Worm (Caenorhabditis elegans): ENCODE data around the gene Y37E11AL.3.

Gene Y37E11AL.3

DNA sequence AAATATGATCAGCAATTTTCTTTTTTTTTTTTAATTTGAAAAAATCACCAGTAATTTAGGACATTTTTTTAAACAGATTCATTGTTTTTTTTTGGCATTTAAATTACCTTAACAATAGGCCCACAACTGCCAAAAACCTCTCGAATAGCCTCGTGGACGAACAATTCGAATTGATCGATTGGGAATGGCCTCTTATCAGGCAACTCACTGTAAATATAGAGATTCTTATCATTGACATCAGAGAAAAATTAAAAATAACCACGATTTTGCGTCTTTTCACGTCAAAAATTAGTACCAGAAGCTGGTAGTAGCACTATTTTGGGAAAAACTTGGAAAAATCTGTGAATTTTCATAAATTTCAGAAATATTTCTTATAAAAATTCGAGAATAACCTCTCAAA lies 27.2 kb downstream of the Y37E11AL.3 start:
- TF ChIP-seq him-1 (tag; optimal IDR thresholded peaks at IDR 0.05) (no peak), W03F9.2 (tag; optimal IDR thresholded peaks at IDR 0.05) (no peak), dao-5 (tag; optimal IDR thresholded peaks at IDR 0.05) (no peak)

- TF ChIP-seq him-1 (tag; optimal IDR thresholded peaks at IDR 0.05) (no peak), W03F9.2 (tag; optimal IDR thresholded peaks at IDR 0.05) (no peak), dao-5 (tag; optimal IDR thresholded peaks at IDR 0.05) (no peak)
These were observed 28.0 kb downstream of the Y37E11AL.3 start, which contains the start of gene Y37E11AM.4 for ce11 chrIV:3722690-3723089. Y37E11AM.4 (minus strand) TSS chrIV:3722790.

DNA sequence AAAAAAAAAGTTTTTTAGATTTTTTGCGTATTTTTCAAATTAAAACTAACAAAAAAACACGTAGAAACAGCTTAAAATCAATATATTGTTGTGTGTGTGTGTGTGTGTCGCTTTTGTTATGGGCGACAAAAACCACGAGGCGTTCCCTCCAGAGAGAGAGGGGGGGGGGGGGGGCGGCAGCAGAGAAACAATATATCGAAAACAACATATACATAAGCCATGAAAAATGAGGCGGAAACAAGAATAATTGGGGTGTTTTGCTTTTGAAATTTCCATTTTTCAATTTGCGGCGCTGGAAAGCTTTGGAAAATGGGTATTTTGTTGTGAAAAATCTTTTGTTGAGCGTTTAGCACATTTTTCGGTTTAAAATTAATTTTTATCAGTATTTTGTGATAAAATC lies 30.6 kb downstream of the Y37E11AL.3 start, which contains the start of gene Y37E11AM.2:
Gene Y37E11AM.2 (minus strand): TSS at position 101 of the 400 bp plus-strand sequence.
- TF ChIP-seq him-1 (tag; optimal IDR thresholded peaks at IDR 0.05) = no peak

DNA sequence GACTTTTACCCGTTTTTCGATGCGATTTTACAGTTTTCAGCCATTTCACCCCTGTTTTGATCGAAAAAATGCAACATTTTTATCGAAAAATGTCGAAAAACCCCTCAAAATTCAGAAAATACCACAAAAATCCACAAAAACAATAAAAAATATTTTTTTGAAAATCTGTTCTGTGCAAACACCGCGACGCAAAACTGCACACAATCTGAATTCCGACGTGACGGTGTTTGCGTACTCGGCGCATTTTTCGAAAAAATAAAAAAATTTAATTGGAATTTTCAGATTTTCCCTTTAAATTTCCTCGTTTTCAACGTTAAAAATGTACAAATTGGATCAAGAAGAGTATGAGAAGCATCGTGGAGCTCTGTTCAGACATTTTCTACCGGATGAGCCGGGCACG lies 31.1 kb downstream of the Y37E11AL.3 start, which contains the start of gene smgl-2:
Gene smgl-2 (plus strand): TSS at position 320 of the 400 bp plus-strand sequence.
- TF ChIP-seq W03F9.2 (tag; optimal IDR thresholded peaks at IDR 0.05) = peak; percentile 83
- no peak for TF ChIP-seq him-1 (tag; optimal IDR thresholded peaks at IDR 0.05)
- no peak for TF ChIP-seq dao-5 (tag; optimal IDR thresholded peaks at IDR 0.05)

- no peak for TF ChIP-seq him-1 (tag; optimal IDR thresholded peaks at IDR 0.05)
- no peak for TF ChIP-seq dao-5 (tag; optimal IDR thresholded peaks at IDR 0.05)
- TF ChIP-seq W03F9.2 (tag; optimal IDR thresholded peaks at IDR 0.05) = no peak
These were observed 36.7 kb downstream of the Y37E11AL.3 start for ce11 chrIV:3731430-3731829.

- no peak for TF ChIP-seq dao-5 (tag; optimal IDR thresholded peaks at IDR 0.05)
- TF ChIP-seq W03F9.2 (tag; optimal IDR thresholded peaks at IDR 0.05) = no peak
- no peak for TF ChIP-seq him-1 (tag; optimal IDR thresholded peaks at IDR 0.05)
These were observed 38.6 kb downstream of the Y37E11AL.3 start for ce11 chrIV:3733287-3733686.

- no peak for TF ChIP-seq W03F9.2 (tag; optimal IDR thresholded peaks at IDR 0.05)
- no peak for TF ChIP-seq him-1 (tag; optimal IDR thresholded peaks at IDR 0.05)
- no peak for TF ChIP-seq dao-5 (tag; optimal IDR thresholded peaks at IDR 0.05)
These were observed 41.5 kb downstream of the Y37E11AL.3 start for ce11 chrIV:3736244-3736643.

DNA sequence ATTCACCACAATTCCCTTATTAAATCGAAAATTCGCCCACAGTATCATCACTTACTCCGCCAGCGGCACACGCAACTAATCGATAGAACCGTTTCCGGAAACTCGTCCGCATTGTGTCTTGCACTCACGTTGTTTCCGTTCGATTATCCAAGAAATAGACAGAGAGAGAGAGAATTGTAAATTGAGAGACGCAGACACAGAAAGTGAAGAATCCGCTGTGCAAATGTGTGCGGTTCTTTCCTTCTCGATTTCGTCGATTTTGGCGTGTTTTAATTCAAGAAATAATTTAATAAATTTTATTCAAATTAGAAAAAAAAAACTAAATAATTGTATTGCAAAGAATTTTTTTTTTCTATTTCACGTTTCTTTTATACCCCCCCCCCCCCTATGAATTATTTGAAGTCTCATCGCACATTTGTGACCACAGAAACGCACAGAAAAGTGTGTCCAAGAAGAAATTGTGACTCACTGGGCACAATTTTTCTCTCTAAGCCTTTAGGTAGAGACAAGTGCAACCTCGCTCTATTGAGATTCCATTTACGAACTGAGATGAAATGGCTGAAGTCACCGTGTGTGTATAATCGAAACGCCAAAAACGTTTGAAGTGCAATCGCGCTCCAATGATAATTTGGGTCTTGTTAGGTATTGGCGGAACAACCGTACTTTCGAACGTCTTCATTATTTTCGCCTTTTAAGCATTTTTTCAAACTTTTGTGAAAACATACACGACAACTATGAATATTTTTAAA lies 44.1 kb downstream of the Y37E11AL.3 start, which contains the start of gene nape-2:
Gene nape-2 (minus strand): TSS at position 271 of the 749 bp plus-strand sequence.
- no peak for TF ChIP-seq dao-5 (tag; optimal IDR thresholded peaks at IDR 0.05)
- no peak for TF ChIP-seq W03F9.2 (tag; optimal IDR thresholded peaks at IDR 0.05)
- no peak for TF ChIP-seq him-1 (tag; optimal IDR thresholded peaks at IDR 0.05)

DNA sequence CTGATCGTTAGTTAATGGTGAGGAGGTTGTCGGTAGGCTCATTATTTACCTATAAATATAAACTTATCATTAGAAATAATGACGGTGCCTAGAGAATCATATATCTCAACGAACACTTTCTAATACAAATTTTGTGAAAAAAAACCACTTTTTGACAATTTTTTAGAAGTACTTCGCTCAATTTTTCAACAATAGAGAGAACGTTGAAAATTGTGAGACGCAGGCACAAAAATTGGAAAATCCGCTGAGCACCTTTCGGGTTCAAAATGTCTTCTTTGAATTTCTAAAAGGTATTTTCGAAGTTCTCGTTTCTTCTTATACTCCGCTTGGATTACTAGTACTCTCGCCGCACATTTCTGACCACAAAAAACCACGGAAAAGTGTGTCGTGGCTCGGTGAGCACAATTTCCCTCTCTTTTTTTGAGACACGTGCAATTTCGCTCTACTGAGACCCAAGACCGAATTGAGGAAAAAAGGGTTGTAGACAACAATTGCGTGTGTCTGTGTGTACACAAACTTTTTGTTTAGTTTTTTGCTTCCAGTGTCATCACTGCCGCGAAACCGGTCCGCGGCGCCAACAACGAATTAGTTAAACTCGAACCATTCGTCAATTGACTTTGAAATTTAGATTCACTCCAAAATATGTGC lies 46.2 kb downstream of the Y37E11AL.3 start, which contains the start of gene nape-1:
Gene nape-1 (minus strand): TSS at position 51 of the 648 bp plus-strand sequence.
- no peak for TF ChIP-seq him-1 (tag; optimal IDR thresholded peaks at IDR 0.05)
- peak; percentile 18 for TF ChIP-seq W03F9.2 (tag; optimal IDR thresholded peaks at IDR 0.05)

DNA sequence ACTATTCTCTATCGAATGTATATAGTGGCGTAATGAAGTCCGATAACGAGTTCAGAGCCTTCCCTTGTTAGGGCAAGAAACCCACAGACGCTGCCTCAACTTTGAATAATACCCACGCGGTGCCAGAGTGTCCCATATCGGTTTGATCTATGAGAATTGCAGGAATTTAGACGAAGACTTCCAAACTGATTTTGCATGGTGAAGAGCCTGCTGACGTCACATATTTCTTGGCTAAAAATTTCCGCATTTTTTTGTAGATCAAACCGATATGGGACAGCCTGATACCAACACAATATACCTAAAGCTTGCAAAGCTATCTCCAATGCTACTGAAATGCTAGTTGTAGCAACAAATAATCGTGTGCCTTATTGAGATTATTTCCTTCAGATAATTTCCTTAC lies 47.1 kb downstream of the Y37E11AL.3 start:
- TF ChIP-seq dao-5 (tag; optimal IDR thresholded peaks at IDR 0.05) (no peak), him-1 (tag; optimal IDR thresholded peaks at IDR 0.05) (no peak), W03F9.2 (tag; optimal IDR thresholded peaks at IDR 0.05) (no peak)

- TF ChIP-seq him-1 (tag; optimal IDR thresholded peaks at IDR 0.05) (no peak), W03F9.2 (tag; optimal IDR thresholded peaks at IDR 0.05) (peak; percentile 48)
These were observed 47.7 kb downstream of the Y37E11AL.3 start for ce11 chrIV:3742426-3742839.

- TF ChIP-seq dao-5 (tag; optimal IDR thresholded peaks at IDR 0.05) (no peak), W03F9.2 (tag; optimal IDR thresholded peaks at IDR 0.05) (no peak), him-1 (tag; optimal IDR thresholded peaks at IDR 0.05) (no peak)
These were observed 49.0 kb downstream of the Y37E11AL.3 start, which contains the start of gene siah-1 for ce11 chrIV:3743748-3744147. siah-1 (plus strand) TSS chrIV:3744048.

- TF ChIP-seq W03F9.2 (tag; optimal IDR thresholded peaks at IDR 0.05) (no peak), dao-5 (tag; optimal IDR thresholded peaks at IDR 0.05) (no peak), him-1 (tag; optimal IDR thresholded peaks at IDR 0.05) (no peak)
These were observed 51.1 kb downstream of the Y37E11AL.3 start for ce11 chrIV:3745806-3746205.

All from whole organism, L4/young adult.